Worm (Caenorhabditis elegans) whole organism, late embryonic: ENCODE measurements around the gene Y94H6A.2.
A peak's percentile ranks its signal among the peaks of the same experiment; 100 is the strongest.

Source experiments
- C08G9.2 ChIP-seq: sonication (generic microtip); optimal IDR thresholded peaks from 2 replicates; lab custom pipeline; 2016; ENCODE audit warnings: mild to moderate bottlenecking, missing genetic modification characterization, moderate library complexity, missing compliant biosample characterization
- K02D7.2 ChIP-seq: sonication (generic microtip); optimal IDR thresholded peaks from 2 replicates; lab custom pipeline; 2017; ENCODE audit warnings: mild to moderate bottlenecking, missing genetic modification characterization, missing compliant biosample characterization
- K09A11.1 ChIP-seq: sonication (generic microtip); optimal IDR thresholded peaks from 2 replicates; lab custom pipeline; 2017; ENCODE audit warnings: antibody characterized with exemption, mild to moderate bottlenecking, missing genetic modification characterization, missing compliant biosample characterization; ENCODE audit not compliant: insufficient read depth
- Y22D7AL.16 ChIP-seq: sonication (generic microtip); optimal IDR thresholded peaks from 2 replicates; lab custom pipeline; 2016; ENCODE audit warnings: missing genetic modification characterization, missing compliant biosample characterization
- ceh-14 ChIP-seq: sonication (generic microtip); optimal IDR thresholded peaks from 2 replicates; lab custom pipeline; 2016; ENCODE audit warnings: missing genotype, missing genetic modification characterization, missing compliant biosample characterization
- ceh-2 ChIP-seq: sonication (generic microtip); optimal IDR thresholded peaks from 2 replicates; lab custom pipeline; 2016; ENCODE audit warnings: missing genotype, missing genetic modification characterization, missing compliant biosample characterization
- ceh-24 ChIP-seq: sonication (generic microtip); optimal IDR thresholded peaks from 2 replicates; lab custom pipeline; 2016; ENCODE audit warnings: mild to moderate bottlenecking, missing genetic modification characterization, missing compliant biosample characterization
- ceh-31 ChIP-seq: sonication (generic microtip); optimal IDR thresholded peaks from 2 replicates; lab custom pipeline; 2016; ENCODE audit warnings: missing genetic modification characterization, missing compliant biosample characterization
- ceh-34 ChIP-seq: sonication (generic microtip); optimal IDR thresholded peaks from 2 replicates; lab custom pipeline; 2016; ENCODE audit warnings: mild to moderate bottlenecking, missing genetic modification characterization, missing compliant biosample characterization
- ceh-48 ChIP-seq: sonication (generic microtip); optimal IDR thresholded peaks from 2 replicates; lab custom pipeline; 2016; ENCODE audit warnings: missing genetic modification characterization, inconsistent platforms, missing compliant biosample characterization
- ceh-6 ChIP-seq: fragments of 200-800 bp; sonication (Bioruptor generic); optimal IDR thresholded peaks from 2 replicates; lab custom pipeline; 2018; ENCODE audit warnings: mild to moderate bottlenecking, missing genetic modification characterization, missing compliant biosample characterization
- che-1 ChIP-seq: sonication (generic microtip); optimal IDR thresholded peaks from 2 replicates; lab custom pipeline; 2016; ENCODE audit warnings: mild to moderate bottlenecking, missing genetic modification characterization, missing compliant biosample characterization
- dve-1 ChIP-seq: sonication (generic microtip); optimal IDR thresholded peaks from 2 replicates; lab custom pipeline; 2017; ENCODE audit warnings: antibody characterized with exemption, mild to moderate bottlenecking, missing genetic modification characterization, missing compliant biosample characterization
- elt-2 ChIP-seq: sonication (generic microtip); optimal IDR thresholded peaks from 2 replicates; lab custom pipeline; 2016; ENCODE audit warnings: missing genetic modification reagents, missing genetic modification characterization, missing compliant biosample characterization
- ets-4 ChIP-seq: sonication (generic microtip); optimal IDR thresholded peaks from 2 replicates; lab custom pipeline; 2016; ENCODE audit warnings: missing genetic modification characterization, missing compliant biosample characterization
- fkh-10 ChIP-seq: fragments of 150-350 bp; optimal IDR thresholded peaks from 2 replicates; lab custom pipeline; 2014; ENCODE audit warnings: missing biosample characterization, missing genetic modification reagents, missing genetic modification characterization
- hlh-15 ChIP-seq: sonication (generic microtip); optimal IDR thresholded peaks from 2 replicates; lab custom pipeline; 2016; ENCODE audit warnings: missing genetic modification characterization, missing compliant biosample characterization
- hlh-30 ChIP-seq: sonication (generic microtip); optimal IDR thresholded peaks from 2 replicates; lab custom pipeline; 2017; ENCODE audit warnings: antibody characterized with exemption, missing genetic modification characterization, missing compliant biosample characterization; ENCODE audit not compliant: insufficient read depth
- hlh-6 ChIP-seq: sonication (generic microtip); optimal IDR thresholded peaks from 2 replicates; lab custom pipeline; 2016; ENCODE audit warnings: missing genotype, missing genetic modification characterization, missing compliant biosample characterization
- hlh-8 ChIP-seq: sonication (generic microtip); optimal IDR thresholded peaks from 2 replicates; lab custom pipeline; 2016; ENCODE audit warnings: missing genotype, missing genetic modification characterization, missing compliant biosample characterization
- mec-3 ChIP-seq: sonication (generic microtip); optimal IDR thresholded peaks from 2 replicates; lab custom pipeline; 2016; ENCODE audit warnings: borderline replicate concordance, missing genetic modification characterization, missing compliant biosample characterization
- nfya-1 ChIP-seq: sonication (generic microtip); optimal IDR thresholded peaks from 2 replicates; lab custom pipeline; 2017; ENCODE audit warnings: missing genetic modification characterization, mild to moderate bottlenecking, missing compliant biosample characterization, antibody characterized with exemption, moderate library complexity
- nhr-232 ChIP-seq: sonication (generic microtip); optimal IDR thresholded peaks from 2 replicates; lab custom pipeline; 2016; ENCODE audit warnings: missing genetic modification characterization, missing compliant biosample characterization
- odd-2 ChIP-seq: sonication (generic microtip); optimal IDR thresholded peaks from 2 replicates; lab custom pipeline; 2017; ENCODE audit warnings: antibody characterized with exemption, mild to moderate bottlenecking, missing genetic modification characterization, missing compliant biosample characterization
- pax-1 ChIP-seq: fragments of 150-350 bp; optimal IDR thresholded peaks from 2 replicates; lab custom pipeline; 2014; ENCODE audit warnings: missing biosample characterization, missing genetic modification characterization
- pha-2 ChIP-seq: sonication (generic microtip); optimal IDR thresholded peaks from 2 replicates; lab custom pipeline; 2017; ENCODE audit warnings: mild to moderate bottlenecking, missing genetic modification characterization, missing compliant biosample characterization
- syd-9 ChIP-seq: sonication (generic microtip); optimal IDR thresholded peaks from 2 replicates; lab custom pipeline; 2016; ENCODE audit warnings: mild to moderate bottlenecking, missing genetic modification characterization, moderate library complexity, missing compliant biosample characterization
- tbx-2 ChIP-seq: sonication (generic microtip); optimal IDR thresholded peaks from 2 replicates; lab custom pipeline; 2016; ENCODE audit warnings: missing genetic modification characterization, missing compliant biosample characterization
- tbx-7 ChIP-seq: sonication (generic microtip); optimal IDR thresholded peaks from 2 replicates; lab custom pipeline; 2016; ENCODE audit warnings: missing genotype, missing genetic modification characterization, missing compliant biosample characterization
- unc-42 ChIP-seq: sonication (generic microtip); optimal IDR thresholded peaks from 2 replicates; lab custom pipeline; 2016; ENCODE audit warnings: missing genotype, missing genetic modification characterization, missing compliant biosample characterization
- ztf-16 ChIP-seq: sonication (generic microtip); optimal IDR thresholded peaks from 2 replicates; lab custom pipeline; 2017; ENCODE audit warnings: missing genetic modification characterization, missing compliant biosample characterization

Y94H6A.2 gene

DNA sequence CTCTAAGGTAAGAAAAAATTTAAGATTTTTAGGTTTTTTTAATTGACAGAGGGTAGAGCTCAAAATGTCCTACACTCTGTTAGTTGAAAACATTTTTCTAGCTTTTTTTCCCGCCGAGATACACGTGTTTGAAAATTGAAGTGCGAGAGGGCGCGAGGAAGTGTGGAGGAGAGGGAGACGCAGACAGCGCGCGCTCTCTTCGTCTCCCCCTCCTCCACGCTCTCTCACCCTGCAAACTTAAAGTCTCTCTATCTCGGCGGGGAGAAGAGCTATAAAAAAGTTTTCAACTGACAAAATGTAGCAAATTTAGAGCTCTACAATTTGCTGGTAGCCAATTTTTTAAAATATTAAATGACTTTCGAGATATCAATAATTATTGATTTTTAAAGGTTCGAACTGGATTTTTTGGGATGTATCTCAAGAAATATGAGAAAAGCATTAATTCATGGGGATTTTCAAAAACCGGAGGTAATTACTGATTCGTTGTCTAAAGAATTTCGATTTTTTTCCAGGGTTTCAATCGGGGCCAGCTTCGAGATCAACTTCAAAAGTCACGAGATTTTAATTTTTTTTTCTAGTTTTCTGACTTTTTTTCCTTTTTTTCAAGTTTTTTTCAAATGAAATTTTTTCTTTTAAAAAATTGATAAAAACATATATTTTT, 35.1 kb downstream of the Y94H6A.2 start:
- TF ChIP-seq tbx-7 (no peak), dve-1 (tag; lab: Kevin White, UChicago) (no peak)

- TF ChIP-seq ceh-31 (no peak), K02D7.2 (no peak), pha-2 (tag; lab: Kevin White, UChicago) (no peak), mec-3 (tag; lab: Kevin White, UChicago) (no peak), unc-42 (no peak), fkh-10 (GFP tag; lab: Kevin White, UChicago) (no peak), elt-2 (tag; lab: Kevin White, UChicago) (no peak), ceh-14 (tag; lab: Kevin White, UChicago) (no peak), Y22D7AL.16 (tag; lab: Kevin White, UChicago) (no peak), nhr-232 (tag; lab: Kevin White, UChicago) (no peak), odd-2 (tag; lab: Kevin White, UChicago) (no peak), nfya-1 (no peak)
- TF ChIP-seq, all 69 proteins: peak for 0
Measured at ce11 chrIV:2770067-2770466, 40.0 kb downstream of the Y94H6A.2 start.

DNA sequence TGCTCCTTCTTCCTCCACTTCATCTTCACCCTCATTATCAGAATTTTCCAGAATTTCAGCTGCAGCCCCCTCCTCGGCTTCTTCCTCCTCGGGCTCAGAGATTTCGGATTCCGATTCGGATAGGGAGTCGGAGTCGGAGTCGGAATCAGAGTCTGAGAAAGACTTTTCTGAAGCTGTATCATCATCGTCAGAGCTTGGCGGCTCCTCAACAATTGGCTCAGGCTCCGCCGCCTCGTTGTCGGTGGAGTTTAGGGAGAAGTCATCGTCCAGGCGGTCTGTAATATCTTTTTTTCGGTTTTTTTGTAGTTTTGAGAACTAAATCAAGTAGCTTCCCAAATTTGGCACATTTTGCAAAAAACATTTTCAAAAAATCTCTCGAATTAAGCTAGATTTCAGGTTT, 40.7 kb downstream of the Y94H6A.2 start:
- TF ChIP-seq C08G9.2 (tag; lab: Kevin White, UChicago): no peak
- TF ChIP-seq ceh-24 (tag; lab: Kevin White, UChicago): no peak
- no peak for TF ChIP-seq nhr-232 (tag; lab: Kevin White, UChicago)
- no peak for TF ChIP-seq mec-3 (tag; lab: Kevin White, UChicago)
- no peak for TF ChIP-seq che-1 (tag; lab: Kevin White, UChicago)
- no peak for TF ChIP-seq K09A11.1 (tag; lab: Kevin White, UChicago)
- TF ChIP-seq ets-4 (tag; lab: Kevin White, UChicago): no peak
- TF ChIP-seq hlh-15: no peak
- TF ChIP-seq Y22D7AL.16 (tag; lab: Kevin White, UChicago): no peak
- no peak for TF ChIP-seq ceh-34
- no peak for TF ChIP-seq hlh-8 (tag; lab: Kevin White, UChicago)
- TF ChIP-seq ceh-14 (tag; lab: Kevin White, UChicago): no peak
- no peak for TF ChIP-seq tbx-2 (tag; lab: Kevin White, UChicago)
- no peak for TF ChIP-seq syd-9 (tag; lab: Kevin White, UChicago)
- TF ChIP-seq ceh-48 (tag; lab: Kevin White, UChicago): no peak
- no peak for TF ChIP-seq hlh-6
- TF ChIP-seq unc-42: no peak
- no peak for TF ChIP-seq ceh-6 (GFP tag; lab: Kevin White, UChicago)
- no peak for TF ChIP-seq elt-2 (tag; lab: Kevin White, UChicago)
- TF ChIP-seq pax-1 (tag; lab: Kevin White, UChicago): no peak

DNA sequence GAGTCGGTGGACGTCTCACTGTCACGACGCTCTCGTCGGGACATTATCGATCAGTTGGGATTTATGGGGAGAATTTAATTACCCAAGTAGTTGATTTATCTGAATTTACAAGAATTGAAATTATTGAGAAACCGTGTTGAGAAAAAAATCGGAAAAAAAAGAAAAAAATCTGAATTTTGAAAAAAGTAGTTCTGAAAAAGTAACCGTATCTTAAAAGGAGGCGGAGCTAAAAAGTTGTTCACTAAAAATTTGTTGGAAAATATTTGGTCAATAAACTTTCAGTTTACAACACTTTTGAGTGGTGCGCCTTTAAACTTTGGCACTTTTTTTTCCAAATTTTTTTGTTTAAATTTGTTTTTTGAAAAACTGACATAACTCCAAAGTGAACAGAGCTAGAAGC, 41.6 kb downstream of the Y94H6A.2 start, which contains the start of gene Y54G2A.11:
Gene Y54G2A.11, minus strand, starts transcription at position 101 of the 400 bp plus-strand sequence.
- TF ChIP-seq C08G9.2 (tag; lab: Kevin White, UChicago) (no peak), ztf-16 (tag; lab: Kevin White, UChicago) (no peak)

DNA sequence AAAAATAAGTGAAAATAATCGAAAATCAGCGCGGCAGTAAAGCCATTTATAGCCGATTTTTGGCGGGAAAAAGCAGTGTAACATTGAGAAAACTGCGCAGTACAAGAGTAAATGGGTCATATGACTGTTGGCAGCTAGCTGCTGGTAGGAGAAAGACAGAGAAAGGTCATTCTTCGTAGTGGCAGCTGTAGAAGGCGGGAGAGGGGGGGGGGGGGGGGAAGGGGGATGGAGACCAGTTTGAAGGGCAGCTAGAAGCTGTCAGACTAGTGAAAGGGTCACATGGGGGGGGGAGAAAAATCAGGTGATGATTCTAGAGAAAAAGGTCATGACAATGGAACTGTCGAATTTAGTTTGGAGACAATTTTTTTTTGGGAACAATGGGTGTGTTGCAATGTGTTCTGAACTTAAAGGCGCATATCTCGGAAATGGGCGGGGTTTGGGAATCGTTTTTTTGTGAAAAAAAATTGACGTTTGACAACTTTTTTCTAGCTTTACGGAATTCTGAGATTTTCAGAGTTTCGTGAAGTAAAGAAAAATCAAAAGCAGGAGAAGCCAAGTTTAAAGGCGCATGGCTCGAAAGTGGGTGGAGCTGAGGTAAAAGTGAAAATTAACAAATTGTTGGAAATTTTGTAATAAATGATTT, 42.2 kb downstream of the Y94H6A.2 start:
- no peak for TF ChIP-seq ceh-2 (tag; lab: Kevin White, UChicago)
- peak; percentile 58 for TF ChIP-seq hlh-30 (tag; lab: Kevin White, UChicago)
